Fruit fly (Drosophila melanogaster) whole organism, embryonic: ENCODE measurements around the gene Srp19.
A peak's percentile ranks its signal among the peaks of the same experiment; 100 is the strongest.

Experiments
- Awh ChIP-seq: fragments of 200-800 bp; sonication (Bioruptor generic); IDR thresholded peaks from 2 replicates; pipeline ENCODE4, ENCODE4 v1.3.6; 2022; ENCODE audit warnings: missing biosample characterization, missing genetic modification characterization
- B-H1 ChIP-seq: fragments of 200-800 bp; sonication (Bioruptor generic); IDR thresholded peaks from 3 replicates; pipeline ENCODE4 v1.3.6; 2022; ENCODE audit warnings: missing biosample characterization, missing genetic modification characterization
- CG10274 ChIP-seq: fragments of 200-800 bp; sonication (Bioruptor generic); optimal IDR thresholded peaks from 3 replicates; lab custom pipeline; 2017; ENCODE audit warnings: missing biosample characterization, mild to moderate bottlenecking, missing genetic modification characterization
- CG10543 ChIP-seq: fragments of 200-800 bp; sonication (Bioruptor generic); optimal IDR thresholded peaks from 3 replicates; lab custom pipeline; 2017; ENCODE audit warnings: missing biosample characterization, mild to moderate bottlenecking, missing genetic modification characterization, moderate library complexity
- CG11085 ChIP-seq: fragments of 200-800 bp; sonication (Bioruptor generic); IDR thresholded peaks from 2 replicates; pipeline ENCODE4 v1.3.6; 2022; ENCODE audit warnings: missing biosample characterization, missing genetic modification characterization
- CG14050 ChIP-seq: fragments of 200-800 bp; sonication (Bioruptor generic); IDR thresholded peaks from 3 replicates; pipeline ENCODE4 v1.3.6; 2022; ENCODE audit warnings: missing biosample characterization, missing genetic modification characterization
- CG1529 ChIP-seq: fragments of 200-800 bp; sonication (Bioruptor generic); optimal IDR thresholded peaks from 3 replicates; lab custom pipeline; 2018; ENCODE audit warnings: missing biosample characterization, missing genetic modification characterization
- CG15514 ChIP-seq: fragments of 200-800 bp; sonication (Bioruptor generic); optimal IDR thresholded peaks from 3 replicates; lab custom pipeline; 2017; ENCODE audit warnings: missing biosample characterization, missing genetic modification characterization, mild to moderate bottlenecking, moderate library complexity, missing genetic modification reagents
- CG15601 ChIP-seq: fragments of 200-800 bp; sonication (Bioruptor generic); optimal IDR thresholded peaks from 3 replicates; lab custom pipeline; 2019; ENCODE audit warnings: missing biosample characterization, mild to moderate bottlenecking, missing genetic modification characterization, moderate library complexity
- CG1602 ChIP-seq: fragments of 200-800 bp; sonication (Bioruptor generic); optimal IDR thresholded peaks from 3 replicates; lab custom pipeline; 2016; ENCODE audit warnings: missing biosample characterization, missing genetic modification characterization
- CG2202 ChIP-seq: fragments of 200-800 bp; sonication (Bioruptor generic); optimal IDR thresholded peaks from 2 replicates; lab custom pipeline; 2018; ENCODE audit warnings: missing biosample characterization, mild to moderate bottlenecking, missing genetic modification characterization
- CG4424 ChIP-seq: fragments of 200-800 bp; sonication (Bioruptor generic); optimal IDR thresholded peaks from 3 replicates; lab custom pipeline; 2016; ENCODE audit warnings: missing biosample characterization, missing genetic modification characterization
- CG6654 ChIP-seq: fragments of 200-800 bp; sonication (Bioruptor generic); optimal IDR thresholded peaks from 2 replicates; lab custom pipeline; 2017; ENCODE audit warnings: missing biosample characterization, mild to moderate bottlenecking, missing genetic modification characterization
- CG6689 ChIP-seq: fragments of 200-800 bp; sonication (Bioruptor generic); IDR thresholded peaks from 2 replicates; pipeline ENCODE4 v1.3.6; 2022; ENCODE audit warnings: missing biosample characterization, missing genetic modification characterization
- CG7839 ChIP-seq: fragments of 200-800 bp; sonication (Bioruptor generic); optimal IDR thresholded peaks from 3 replicates; lab custom pipeline; 2018; ENCODE audit warnings: missing biosample characterization, mild to moderate bottlenecking, missing genetic modification characterization, moderate library complexity
- CG8388 ChIP-seq: fragments of 200-800 bp; sonication (Bioruptor generic); optimal IDR thresholded peaks from 2 replicates; lab custom pipeline; 2019; ENCODE audit warnings: missing biosample characterization, mild to moderate bottlenecking, missing genetic modification characterization, moderate library complexity
- CG8478 ChIP-seq: fragments of >200 bp; optimal IDR thresholded peaks from 2 replicates; lab custom pipeline; 2018
- CG9215 ChIP-seq: fragments of 200-800 bp; sonication (Bioruptor generic); IDR thresholded peaks from 2 replicates; pipeline ENCODE4 v1.3.6; 2022; ENCODE audit warnings: missing biosample characterization, missing genetic modification characterization
- CG9437 ChIP-seq: fragments of 200-800 bp; sonication (Bioruptor generic); optimal IDR thresholded peaks from 2 replicates; lab custom pipeline; 2018; ENCODE audit warnings: missing biosample characterization, mild to moderate bottlenecking, missing genetic modification characterization
- CG9797 ChIP-seq: fragments of 200-800 bp; sonication (Bioruptor generic); optimal IDR thresholded peaks from 3 replicates; lab custom pipeline; 2018; ENCODE audit warnings: missing biosample characterization, mild to moderate bottlenecking, missing genetic modification characterization
- CoRest ChIP-seq: fragments of 200-800 bp; sonication (Bioruptor generic); optimal IDR thresholded peaks from 3 replicates; lab custom pipeline; 2018; ENCODE audit warnings: missing biosample characterization, mild to moderate bottlenecking, missing genetic modification characterization, moderate library complexity
- D19B ChIP-seq: fragments of 200-800 bp; sonication (Bioruptor generic); optimal IDR thresholded peaks from 2 replicates; lab custom pipeline; 2017; ENCODE audit warnings: missing biosample characterization, mild to moderate bottlenecking, missing genetic modification characterization
- Dek ChIP-seq: fragments of 200-800 bp; sonication (Bioruptor generic); optimal IDR thresholded peaks from 3 replicates; lab custom pipeline; 2019; ENCODE audit warnings: missing biosample characterization, mild to moderate bottlenecking, missing genetic modification characterization, moderate library complexity
- Hr3 ChIP-seq: fragments of 200-800 bp; sonication (Bioruptor generic); optimal IDR thresholded peaks from 3 replicates; lab custom pipeline; 2016; ENCODE audit warnings: missing biosample characterization, missing genetic modification characterization
- MBD-R2 ChIP-seq: fragments of 200-800 bp; sonication (Bioruptor generic); IDR thresholded peaks from 2 replicates; pipeline ENCODE4 v1.3.6; 2022; ENCODE audit warnings: missing biosample characterization, missing genetic modification characterization
- Sin3A ChIP-seq: fragments of >200 bp; optimal IDR thresholded peaks from 2 replicates; lab custom pipeline; 2018
- Sox102F ChIP-seq: fragments of 200-800 bp; sonication (Bioruptor generic); optimal IDR thresholded peaks from 2 replicates; lab custom pipeline; 2018; ENCODE audit warnings: missing biosample characterization, mild to moderate bottlenecking, missing genetic modification characterization, moderate library complexity
- Sry-β ChIP-seq: fragments of 200-800 bp; sonication (Bioruptor generic); optimal IDR thresholded peaks from 2 replicates; lab custom pipeline; 2018; ENCODE audit warnings: missing biosample characterization, mild to moderate bottlenecking, missing genetic modification characterization, moderate library complexity
- Sry-δ ChIP-seq: fragments of 200-800 bp; sonication (Bioruptor generic); optimal IDR thresholded peaks from 2 replicates; lab custom pipeline; 2016; ENCODE audit warnings: missing biosample characterization, missing genetic modification characterization
- cas ChIP-seq: fragments of 200-800 bp; sonication (Bioruptor generic); IDR thresholded peaks from 2 replicates; pipeline ENCODE4 v1.3.6; 2022; ENCODE audit warnings: missing biosample characterization, missing genetic modification characterization
- caup ChIP-seq: fragments of 200-800 bp; sonication (Bioruptor generic); optimal IDR thresholded peaks from 3 replicates; lab custom pipeline; 2017; ENCODE audit warnings: missing biosample characterization, mild to moderate bottlenecking, missing genetic modification characterization, moderate library complexity; ENCODE audit not compliant: severe bottlenecking
- croc ChIP-seq: fragments of 200-800 bp; sonication (Bioruptor generic); conservative IDR thresholded peaks from 3 replicates; pipeline ENCODE4 v1.3.6; 2022; ENCODE audit warnings: missing biosample characterization, missing genetic modification characterization
- crp ChIP-seq, 2 experiments: fragments of 200-800 bp; sonication (Bioruptor generic); optimal IDR thresholded peaks; 2 replicates in 1 of 2; 3 replicates in 1 of 2; lab custom pipeline; 2017; ENCODE audit warnings: missing biosample characterization in 2 of 2, missing genetic modification characterization in 2 of 2, mild to moderate bottlenecking in 1 of 2, moderate library complexity in 1 of 2
- da ChIP-seq: fragments of 200-800 bp; sonication (Bioruptor generic); optimal IDR thresholded peaks from 2 replicates; lab custom pipeline; 2016; ENCODE audit warnings: missing biosample characterization, missing genetic modification characterization
- dysf ChIP-seq: fragments of 200-800 bp; sonication (Bioruptor generic); IDR thresholded peaks from 3 replicates; pipeline ENCODE4 v1.3.6; 2022; ENCODE audit warnings: missing biosample characterization, missing genetic modification characterization
- ewg ChIP-seq: fragments of 200-800 bp; sonication (Bioruptor generic); optimal IDR thresholded peaks from 3 replicates; lab custom pipeline; 2017; ENCODE audit warnings: mild to moderate bottlenecking, missing biosample characterization, missing genetic modification reagents, missing genetic modification characterization
- eyg ChIP-seq: fragments of 200-800 bp; sonication (Bioruptor generic); optimal IDR thresholded peaks from 3 replicates; lab custom pipeline; 2016; ENCODE audit warnings: missing biosample characterization, missing genetic modification characterization
- fd96Cb ChIP-seq: fragments of 200-800 bp; sonication (Bioruptor generic); optimal IDR thresholded peaks from 2 replicates; lab custom pipeline; 2018; ENCODE audit warnings: missing biosample characterization, mild to moderate bottlenecking, missing genetic modification characterization, moderate library complexity
- gce ChIP-seq: fragments of 200-800 bp; sonication (Bioruptor generic); IDR thresholded peaks from 3 replicates; pipeline ENCODE4 v1.3.6; 2022; ENCODE audit warnings: missing biosample characterization, missing genetic modification characterization
- hkb ChIP-seq, 2 experiments: fragments of 200-800 bp in 1 of 2; fragments of >200 bp in 1 of 2; sonication (Bioruptor generic) in 1 of 2; IDR thresholded peaks in 1 of 2; optimal IDR thresholded peaks in 1 of 2; 2 replicates each; pipeline versions ENCODE4 v1.3.6 to Lab custom; 2017 to 2022; ENCODE audit warnings: missing biosample characterization in 1 of 2, missing genetic modification characterization in 1 of 2
- jing ChIP-seq: fragments of 200-800 bp; sonication (Bioruptor generic); optimal IDR thresholded peaks from 2 replicates; lab custom pipeline; 2018; ENCODE audit warnings: missing biosample characterization, mild to moderate bottlenecking, missing genetic modification characterization
- jumu ChIP-seq: fragments of 200-800 bp; sonication (Bioruptor generic); optimal IDR thresholded peaks from 3 replicates; lab custom pipeline; 2016; ENCODE audit warnings: missing biosample characterization, missing genetic modification characterization
- lab ChIP-seq: fragments of 200-800 bp; sonication (Bioruptor generic); optimal IDR thresholded peaks from 3 replicates; lab custom pipeline; 2017; ENCODE audit warnings: missing biosample characterization, missing genetic modification characterization, mild to moderate bottlenecking, moderate library complexity, missing genetic modification reagents
- lov ChIP-seq, 2 experiments: fragments of 200-800 bp in 1 of 2; fragments of >200 bp in 1 of 2; sonication (Bioruptor generic) in 1 of 2; IDR thresholded peaks in 1 of 2; optimal IDR thresholded peaks in 1 of 2; 2 replicates in 1 of 2; 3 replicates in 1 of 2; pipeline versions ENCODE4 v1.3.6 to Lab custom; 2017 to 2022; ENCODE audit warnings: missing biosample characterization in 1 of 2, missing genetic modification characterization in 1 of 2
- repo ChIP-seq: fragments of 200-800 bp; sonication (Bioruptor generic); optimal IDR thresholded peaks from 2 replicates; lab custom pipeline; 2016; ENCODE audit warnings: missing biosample characterization, missing genetic modification characterization
- stc ChIP-seq: fragments of 200-800 bp; sonication (Bioruptor generic); IDR thresholded peaks from 2 replicates; pipeline ENCODE4 v1.3.6; 2022; ENCODE audit warnings: missing biosample characterization, missing genetic modification characterization
- trh ChIP-seq: fragments of 200-800 bp; sonication (Bioruptor generic); optimal IDR thresholded peaks from 2 replicates; lab custom pipeline; 2016; ENCODE audit warnings: missing biosample characterization, missing genetic modification characterization
- unpg ChIP-seq: fragments of 200-800 bp; sonication (Bioruptor generic); optimal IDR thresholded peaks from 3 replicates; lab custom pipeline; 2018; ENCODE audit warnings: missing biosample characterization, mild to moderate bottlenecking, missing genetic modification characterization, moderate library complexity
- wdn ChIP-seq: fragments of 200-800 bp; sonication (Bioruptor generic); IDR thresholded peaks from 2 replicates; pipeline ENCODE4 v1.3.6; 2022; ENCODE audit warnings: missing biosample characterization, missing genetic modification characterization

Gene Srp19

DNA sequence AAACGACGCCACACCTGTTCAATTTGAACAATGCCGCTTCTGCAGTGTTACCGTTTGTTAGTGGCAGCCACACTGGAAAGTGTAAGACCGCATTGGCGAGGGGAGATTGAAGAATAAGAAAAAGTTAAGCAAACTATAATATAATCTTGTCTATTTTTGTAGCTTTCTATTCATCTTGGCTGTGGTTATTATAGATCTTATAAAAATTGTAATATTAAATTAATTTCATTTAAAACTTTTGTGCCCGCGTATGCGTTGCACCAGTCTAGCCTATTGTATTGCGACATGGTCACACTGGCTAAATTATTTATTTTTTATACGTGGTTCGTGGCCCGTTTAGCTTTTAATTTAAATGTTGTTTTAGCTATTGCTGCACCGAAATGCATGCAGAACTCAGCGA, 24.5 kb downstream of the Srp19 start, which contains the start of the genes RhoGEF4 and Rint1 (continued):
- peak; percentile 30 for TF ChIP-seq CG2202 (tag; lab: Kevin White, UChicago)
- TF ChIP-seq CG15601 (tag; lab: Kevin White, UChicago): peak; percentile 72
- TF ChIP-seq eyg (GFP tag; lab: Kevin White, UChicago): no peak
- TF ChIP-seq Sin3A (lab: Kevin White, UChicago): peak; percentile 87
- TF ChIP-seq ewg: peak; percentile 60
- TF ChIP-seq CG7839 (tag; lab: Kevin White, UChicago): peak; percentile 72
- TF ChIP-seq repo (GFP tag; lab: Kevin White, UChicago): peak; percentile 15
- TF ChIP-seq Sox102F (GFP tag; lab: Kevin White, UChicago): peak; percentile 72
- TF ChIP-seq crp (GFP tag; optimal IDR thresholded peaks at IDR 0.05; lab: Kevin White, UChicago): peak in 1 of 2 experiments; percentile 52
- peak; percentile 28 for TF ChIP-seq lab (GFP tag; lab: Kevin White, UChicago)
- peak; percentile 100 for TF ChIP-seq hkb (optimal IDR thresholded peaks at IDR 0.05; lab: Kevin White, UChicago)
- TF ChIP-seq hkb (GFP tag; IDR thresholded peaks at IDR 0.05; lab: Robert Waterston, UW): peak; percentile 58
- peak; percentile 73 for TF ChIP-seq CG1602 (GFP tag; lab: Kevin White, UChicago)
- TF ChIP-seq CG6689 (GFP tag; lab: Robert Waterston, UW): peak; percentile 76
- TF ChIP-seq stc (GFP tag; lab: Robert Waterston, UW): 0 out of 2 replicates have a peak, but pooled peaks have one; percentile 27
- TF ChIP-seq CG10543 (GFP tag; lab: Kevin White, UChicago): peak; percentile 5
- TF ChIP-seq jing (GFP tag; lab: Kevin White, UChicago): no peak
- TF ChIP-seq Sry-δ (GFP tag; lab: Kevin White, UChicago): peak; percentile 18
- TF ChIP-seq unpg (GFP tag; lab: Kevin White, UChicago): peak; percentile 67
- TF ChIP-seq D19B (GFP tag; lab: Kevin White, UChicago): no peak
- TF ChIP-seq dysf (GFP tag; lab: Robert Waterston, UW): peak; percentile 79
- TF ChIP-seq Dek: peak; percentile 75
- no peak for TF ChIP-seq lov (optimal IDR thresholded peaks at IDR 0.05; lab: Kevin White, UChicago)
- TF ChIP-seq lov (GFP tag; IDR thresholded peaks at IDR 0.05; lab: Robert Waterston, UW): peak; percentile 39; the same call in 1 of the 3 replicates
- peak; percentile 47; the same call in 1 of the 3 replicates for TF ChIP-seq croc (GFP tag; lab: Robert Waterston, UW)
- no peak for TF ChIP-seq trh (GFP tag; lab: Kevin White, UChicago)
- peak; percentile 38; the same call in 1 of the 2 replicates for TF ChIP-seq CG11085
- peak; percentile 71 for TF ChIP-seq CG9215 (GFP tag; lab: Robert Waterston, UW)
- peak; percentile 20 for TF ChIP-seq da
- TF ChIP-seq Hr3 (GFP tag; lab: Kevin White, UChicago): peak; percentile 81
- TF ChIP-seq CG1529 (GFP tag; lab: Kevin White, UChicago): peak; percentile 23
- TF ChIP-seq fd96Cb (tag; lab: Kevin White, UChicago): peak; percentile 43
- peak; percentile 57 for TF ChIP-seq jumu (GFP tag; lab: Kevin White, UChicago)
- TF ChIP-seq Sry-β (GFP tag; lab: Kevin White, UChicago): peak; percentile 5
- peak; percentile 61 for TF ChIP-seq CG4424 (GFP tag; lab: Kevin White, UChicago)
- TF ChIP-seq CG8478 (lab: Kevin White, UChicago): no peak
- no peak for TF ChIP-seq CG6654 (GFP tag; lab: Kevin White, UChicago)
- TF ChIP-seq gce (GFP tag; lab: Robert Waterston, UW): no peak
- peak; percentile 27 for TF ChIP-seq CG9437 (GFP tag; lab: Kevin White, UChicago)
- peak; percentile 36; the same call in 2 of the 3 replicates for TF ChIP-seq B-H1 (GFP tag; lab: Robert Waterston, UW)
- peak; percentile 62 for TF ChIP-seq CG8388 (GFP tag; lab: Kevin White, UChicago)
- peak; percentile 73 for TF ChIP-seq wdn (GFP tag; lab: Robert Waterston, UW)
- TF ChIP-seq MBD-R2: peak; percentile 97
- 0 out of 2 replicates have a peak, but pooled peaks have one; percentile 55 for TF ChIP-seq cas (GFP tag; lab: Robert Waterston, UW)
- TF ChIP-seq Awh (GFP tag; lab: Robert Waterston, UW): peak; percentile 51; the same call in 1 of the 2 replicates
- peak; percentile 39; the same call in 2 of the 3 replicates for TF ChIP-seq CG14050 (GFP tag; lab: Robert Waterston, UW)
- peak; percentile 86 for TF ChIP-seq CoRest (tag; lab: Kevin White, UChicago)
- TF ChIP-seq CG10274 (GFP tag; lab: Kevin White, UChicago): no peak
- TF ChIP-seq CG15514 (GFP tag; lab: Kevin White, UChicago): peak; percentile 52
- peak; percentile 34 for TF ChIP-seq caup
- peak; percentile 99 for TF ChIP-seq CG9797 (GFP tag; lab: Kevin White, UChicago)
